Worm (Caenorhabditis elegans) whole organism, mixed stage, embryonic: ENCODE results near the gene srz-62.

Experiments used
- M03D4.4 ChIP-seq: sonication (generic microtip); optimal IDR thresholded peaks from 2 replicates; lab custom pipeline; 2017; ENCODE audit warnings: mild to moderate bottlenecking, missing genetic modification characterization, missing compliant biosample characterization
- bed-3 ChIP-seq: fragments of 200-800 bp; sonication (Bioruptor generic); optimal IDR thresholded peaks from 3 replicates; lab custom pipeline; 2018; ENCODE audit warnings: mild to moderate bottlenecking, missing genetic modification characterization, moderate library complexity, missing compliant biosample characterization
- blmp-1 ChIP-seq: fragments of 150-350 bp; optimal IDR thresholded peaks from 2 replicates; lab custom pipeline; 2014; ENCODE audit warnings: missing biosample characterization, missing genetic modification characterization
- ceh-39 ChIP-seq: fragments of 150-350 bp; optimal IDR thresholded peaks from 2 replicates; lab custom pipeline; 2014; ENCODE audit warnings: missing biosample characterization, missing genetic modification characterization
- ceh-43 ChIP-seq: fragments of 200-800 bp; sonication (Bioruptor generic); optimal IDR thresholded peaks from 2 replicates; lab custom pipeline; 2018; ENCODE audit warnings: mild to moderate bottlenecking, missing genetic modification characterization, moderate library complexity, missing compliant biosample characterization
- ceh-83 ChIP-seq: fragments of 200-800 bp; sonication (Bioruptor generic); optimal IDR thresholded peaks from 2 replicates; lab custom pipeline; 2018; ENCODE audit warnings: mild to moderate bottlenecking, missing genetic modification characterization, missing compliant biosample characterization
- drap-1 ChIP-seq: fragments of 200-800 bp; sonication (Bioruptor generic); optimal IDR thresholded peaks from 3 replicates; lab custom pipeline; 2018; ENCODE audit warnings: mild to moderate bottlenecking, missing genetic modification characterization, missing compliant biosample characterization
- elt-1 ChIP-seq: sonication (generic microtip); optimal IDR thresholded peaks from 2 replicates; lab custom pipeline; 2017; ENCODE audit warnings: missing genetic modification characterization, mild to moderate bottlenecking, missing compliant biosample characterization, antibody characterized with exemption, moderate library complexity, borderline replicate concordance; ENCODE audit not compliant: insufficient read depth
- elt-3 ChIP-seq: fragments of 150-350 bp; optimal IDR thresholded peaks from 2 replicates; lab custom pipeline; 2014; ENCODE audit warnings: missing biosample characterization, missing genetic modification characterization
- ham-2 ChIP-seq: fragments of 200-800 bp; sonication (Bioruptor generic); optimal IDR thresholded peaks from 2 replicates; lab custom pipeline; 2018; ENCODE audit warnings: mild to moderate bottlenecking, missing genetic modification characterization, missing compliant biosample characterization
- hlh-1 ChIP-seq: fragments of 150-350 bp; optimal IDR thresholded peaks from 2 replicates; lab custom pipeline; 2014; ENCODE audit warnings: missing biosample characterization, missing genetic modification reagents, missing genetic modification characterization
- lin-13 ChIP-seq: fragments of 150-350 bp; optimal IDR thresholded peaks from 2 replicates; lab custom pipeline; 2014; ENCODE audit warnings: missing biosample characterization, missing genetic modification characterization
- lin-32 ChIP-seq: fragments of 200-800 bp; sonication (Bioruptor generic); optimal IDR thresholded peaks from 2 replicates; lab custom pipeline; 2018; ENCODE audit warnings: mild to moderate bottlenecking, missing genetic modification characterization, missing compliant biosample characterization
- lsy-2 ChIP-seq: fragments of 150-350 bp; optimal IDR thresholded peaks from 2 replicates; lab custom pipeline; 2014; ENCODE audit warnings: missing biosample characterization, missing genetic modification characterization
- mab-5 ChIP-seq: fragments of 150-350 bp; optimal IDR thresholded peaks from 2 replicates; lab custom pipeline; 2014; ENCODE audit warnings: missing biosample characterization, missing genetic modification characterization
- mep-1 ChIP-seq: fragments of 150-350 bp; optimal IDR thresholded peaks from 2 replicates; lab custom pipeline; 2017; ENCODE audit warnings: missing biosample characterization, missing genetic modification reagents, missing genetic modification characterization, inconsistent platforms
- mls-2 ChIP-seq: sonication (generic microtip); optimal IDR thresholded peaks from 2 replicates; lab custom pipeline; 2016; ENCODE audit warnings: mild to moderate bottlenecking, missing genetic modification characterization, moderate library complexity, missing compliant biosample characterization
- nhr-12 ChIP-seq: fragments of 150-350 bp; optimal IDR thresholded peaks from 2 replicates; lab custom pipeline; 2014; ENCODE audit warnings: missing biosample characterization, missing genetic modification characterization
- nhr-2 ChIP-seq: fragments of 150-350 bp; optimal IDR thresholded peaks from 2 replicates; lab custom pipeline; 2014; ENCODE audit warnings: missing biosample characterization, missing genetic modification characterization
- nhr-237 ChIP-seq: fragments of 150-350 bp; optimal IDR thresholded peaks from 2 replicates; lab custom pipeline; 2014; ENCODE audit warnings: missing biosample characterization, missing genetic modification characterization
- nhr-28 ChIP-seq: fragments of 150-350 bp; optimal IDR thresholded peaks from 2 replicates; lab custom pipeline; 2014; ENCODE audit warnings: missing biosample characterization, missing genetic modification characterization
- nhr-76 ChIP-seq: sonication (generic microtip); optimal IDR thresholded peaks from 2 replicates; lab custom pipeline; 2017; ENCODE audit warnings: missing biosample characterization, missing genetic modification characterization
- pha-4 ChIP-seq: fragments of 150-350 bp; optimal IDR thresholded peaks from 2 replicates; lab custom pipeline; 2018; ENCODE audit warnings: missing biosample characterization, missing genetic modification reagents, missing genetic modification characterization
- sem-2 ChIP-seq: fragments of 200-800 bp; sonication (Bioruptor generic); optimal IDR thresholded peaks from 2 replicates; lab custom pipeline; 2018; ENCODE audit warnings: mild to moderate bottlenecking, missing genetic modification characterization, missing compliant biosample characterization
- snpc-4 ChIP-seq: fragments of 150-350 bp; optimal IDR thresholded peaks from 2 replicates; lab custom pipeline; 2014; ENCODE audit warnings: missing biosample characterization, missing genetic modification characterization
- sptf-1 ChIP-seq: sonication (generic microtip); optimal IDR thresholded peaks from 2 replicates; lab custom pipeline; 2017; ENCODE audit warnings: mild to moderate bottlenecking, missing genetic modification characterization, moderate library complexity, missing compliant biosample characterization
- tbx-8 ChIP-seq: fragments of 200-800 bp; sonication (Bioruptor generic); optimal IDR thresholded peaks from 2 replicates; lab custom pipeline; 2018; ENCODE audit warnings: mild to moderate bottlenecking, missing genetic modification characterization, moderate library complexity, missing compliant biosample characterization
- unc-120 ChIP-seq: sonication (generic microtip); optimal IDR thresholded peaks from 2 replicates; lab custom pipeline; 2017; ENCODE audit warnings: missing genetic modification characterization, missing compliant biosample characterization; ENCODE audit not compliant: poor library complexity, severe bottlenecking
- unc-39 ChIP-seq: fragments of 150-350 bp; optimal IDR thresholded peaks from 2 replicates; lab custom pipeline; 2014; ENCODE audit warnings: missing biosample characterization, missing genetic modification characterization
- unc-62 ChIP-seq: fragments of 150-350 bp; optimal IDR thresholded peaks from 2 replicates; lab custom pipeline; 2014; ENCODE audit warnings: missing biosample characterization, missing genetic modification reagents, missing genetic modification characterization
- zip-8 ChIP-seq: fragments of 150-350 bp; optimal IDR thresholded peaks from 2 replicates; lab custom pipeline; 2014; ENCODE audit warnings: missing biosample characterization, missing genetic modification characterization
- ztf-11 ChIP-seq: fragments of 150-350 bp; optimal IDR thresholded peaks from 2 replicates; lab custom pipeline; 2014; ENCODE audit warnings: missing biosample characterization, missing genetic modification characterization

srz-62 gene

DNA sequence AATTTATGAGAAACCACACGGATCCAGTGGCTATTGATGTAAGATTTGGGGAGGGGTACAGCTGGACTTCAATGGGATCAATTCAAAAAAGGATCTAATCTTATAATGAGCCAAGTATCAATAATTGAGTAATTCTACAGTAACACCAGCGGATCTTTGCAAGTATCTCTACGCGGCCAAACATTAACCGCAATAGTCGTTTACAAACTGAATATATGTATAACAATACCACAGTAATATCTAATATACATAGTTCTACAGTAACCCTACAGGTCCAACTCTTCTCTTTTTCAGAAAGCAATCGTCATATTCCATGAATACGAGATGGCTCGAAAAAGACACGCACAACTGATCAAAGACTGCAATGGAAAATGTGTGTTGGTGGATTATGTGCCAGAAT lies 8.3 kb upstream of the srz-62 start, which contains the start of gene F56D6.9:
TSS of gene F56D6.9 (plus strand) at position 301 of the 400 bp plus-strand sequence.
- TF ChIP-seq hlh-1 (tag; lab: Kevin White, UChicago), result no peak
- TF ChIP-seq nhr-237 (tag; lab: Kevin White, UChicago), result no peak
- TF ChIP-seq nhr-2 (tag; lab: Kevin White, UChicago), result no peak
- no peak for TF ChIP-seq elt-3
- no peak for TF ChIP-seq bed-3 (GFP tag; lab: Kevin White, UChicago)
- TF ChIP-seq unc-39 (tag; lab: Kevin White, UChicago), result no peak
- no peak for TF ChIP-seq ceh-39 (tag; lab: Kevin White, UChicago)
- no peak for TF ChIP-seq elt-1 (tag; lab: Kevin White, UChicago)
- TF ChIP-seq nhr-76, result no peak
- TF ChIP-seq blmp-1 (tag; lab: Kevin White, UChicago), result no peak
- TF ChIP-seq mab-5 (tag; lab: Kevin White, UChicago), result no peak
- TF ChIP-seq unc-120 (tag; lab: Kevin White, UChicago), result no peak
- no peak for TF ChIP-seq unc-62 (GFP tag; lab: Kevin White, UChicago)
- no peak for TF ChIP-seq nhr-28 (tag; lab: Kevin White, UChicago)
- no peak for TF ChIP-seq M03D4.4
- no peak for TF ChIP-seq sem-2 (GFP tag; lab: Kevin White, UChicago)
- TF ChIP-seq ceh-83, result no peak
- no peak for TF ChIP-seq mls-2 (tag; lab: Kevin White, UChicago)
- no peak for TF ChIP-seq sptf-1 (tag; lab: Kevin White, UChicago)
- TF ChIP-seq, all 35 proteins: peak for 0

DNA sequence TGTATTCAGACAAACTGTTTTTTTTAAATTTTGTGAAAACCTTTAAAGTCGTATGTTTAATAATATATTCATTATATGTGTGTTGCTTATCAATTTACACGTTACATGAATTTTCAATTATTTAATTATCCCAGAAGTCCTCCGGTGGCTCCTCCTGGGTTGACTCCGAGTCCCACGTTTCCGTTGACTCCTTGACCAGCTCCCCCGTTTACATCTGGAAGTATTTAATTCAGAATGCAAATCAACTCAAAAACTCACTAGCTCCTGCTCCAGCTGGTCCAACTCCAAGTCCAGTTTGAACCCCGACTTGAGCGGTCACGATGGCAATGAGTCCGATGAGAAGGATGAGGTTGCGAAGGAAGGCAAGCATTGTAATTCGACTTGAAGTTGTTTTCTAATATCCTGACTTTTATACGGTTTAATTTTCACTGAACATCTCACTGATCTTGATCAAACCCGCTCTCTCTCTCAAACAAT lies 6.3 kb upstream of the srz-62 start, which contains the start of gene F56D6.8:
TSS of gene F56D6.8 (minus strand) at position 427 of the 477 bp plus-strand sequence.
- TF ChIP-seq ztf-11 (tag; lab: Kevin White, UChicago) (no peak), zip-8 (tag; lab: Kevin White, UChicago) (no peak), nhr-2 (tag; lab: Kevin White, UChicago) (no peak), lin-13 (tag; lab: Kevin White, UChicago) (no peak), bed-3 (GFP tag; lab: Kevin White, UChicago) (no peak), blmp-1 (tag; lab: Kevin White, UChicago) (no peak), drap-1 (GFP tag; lab: Kevin White, UChicago) (no peak), mls-2 (tag; lab: Kevin White, UChicago) (no peak), lsy-2 (no peak), nhr-28 (tag; lab: Kevin White, UChicago) (no peak), sem-2 (GFP tag; lab: Kevin White, UChicago) (no peak), hlh-1 (tag; lab: Kevin White, UChicago) (no peak), unc-120 (tag; lab: Kevin White, UChicago) (no peak), tbx-8 (GFP tag; lab: Kevin White, UChicago) (no peak)
- TF ChIP-seq, all 35 proteins: peak for 0

DNA sequence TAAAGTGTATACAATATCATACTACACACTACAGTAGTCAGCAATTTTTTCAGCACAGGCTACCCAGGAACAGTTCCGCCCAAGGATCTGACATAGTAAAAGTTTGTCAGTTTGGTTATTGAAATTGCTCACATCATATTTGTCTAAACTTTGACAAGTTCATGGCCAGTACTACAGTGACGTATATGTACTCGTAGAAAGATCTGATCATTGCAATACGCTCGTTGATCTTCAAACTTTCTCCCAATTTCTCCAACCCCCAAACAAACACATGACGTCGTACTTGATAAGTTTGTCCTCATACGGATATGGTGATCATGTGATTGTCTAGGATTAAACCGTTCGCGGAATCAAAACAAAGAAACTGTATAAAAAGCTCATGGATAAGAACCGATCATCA lies 5.5 kb upstream of the srz-62 start, which contains the start of gene dct-8:
TSS of gene dct-8 (plus strand) at position 301 of the 400 bp plus-strand sequence.
- TF ChIP-seq unc-120 (tag; lab: Kevin White, UChicago) (no peak), nhr-2 (tag; lab: Kevin White, UChicago) (no peak), ceh-83 (no peak), mep-1 (tag; lab: Kevin White, UChicago) (no peak), mls-2 (tag; lab: Kevin White, UChicago) (no peak), nhr-28 (tag; lab: Kevin White, UChicago) (no peak), mab-5 (tag; lab: Kevin White, UChicago) (no peak), nhr-12 (tag; lab: Kevin White, UChicago) (no peak), ztf-11 (tag; lab: Kevin White, UChicago) (no peak), hlh-1 (tag; lab: Kevin White, UChicago) (no peak), zip-8 (tag; lab: Kevin White, UChicago) (no peak), snpc-4 (no peak), ham-2 (no peak), nhr-76 (no peak), lin-32 (GFP tag; lab: Kevin White, UChicago) (no peak)

DNA sequence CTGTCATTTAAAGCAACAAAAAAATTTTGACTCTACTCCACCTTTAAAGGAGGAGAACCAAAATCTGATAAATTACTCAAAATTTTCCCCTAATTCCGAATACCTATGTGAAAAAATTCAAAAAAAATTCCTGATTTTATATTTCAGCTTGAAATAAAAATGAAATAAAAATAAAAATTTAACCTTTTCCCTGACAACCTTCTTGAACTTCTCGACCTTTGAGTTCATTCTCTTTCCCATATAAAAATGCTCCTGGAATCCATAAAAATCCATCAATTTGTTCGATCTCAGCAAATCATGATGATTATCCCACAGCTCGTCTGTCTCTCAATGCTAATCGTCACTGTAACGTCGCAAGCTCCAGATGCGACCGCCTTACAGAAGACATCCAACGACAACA lies 2.7 kb downstream of the srz-62 start, which contains the start of gene F56D6.6:
TSS of gene F56D6.6 (plus strand) at position 301 of the 400 bp plus-strand sequence.
- TF ChIP-seq ceh-43 (GFP tag; lab: Kevin White, UChicago) (no peak), pha-4 (no peak), tbx-8 (GFP tag; lab: Kevin White, UChicago) (no peak), ztf-11 (tag; lab: Kevin White, UChicago) (no peak), lin-32 (GFP tag; lab: Kevin White, UChicago) (no peak)
